Worm (Caenorhabditis elegans) whole organism, late embryonic: ENCODE measurements around the gene cash-1.

Source experiments
- C08G9.2 ChIP-seq: sonication (generic microtip); optimal IDR thresholded peaks from 2 replicates; lab custom pipeline; 2016; ENCODE audit warnings: mild to moderate bottlenecking, missing genetic modification characterization, moderate library complexity, missing compliant biosample characterization
- F13H6.1 ChIP-seq: sonication (generic microtip); optimal IDR thresholded peaks from 2 replicates; lab custom pipeline; 2016; ENCODE audit warnings: missing genetic modification characterization, missing compliant biosample characterization
- K02D7.2 ChIP-seq: sonication (generic microtip); optimal IDR thresholded peaks from 2 replicates; lab custom pipeline; 2017; ENCODE audit warnings: mild to moderate bottlenecking, missing genetic modification characterization, missing compliant biosample characterization
- Y22D7AL.16 ChIP-seq: sonication (generic microtip); optimal IDR thresholded peaks from 2 replicates; lab custom pipeline; 2016; ENCODE audit warnings: missing genetic modification characterization, missing compliant biosample characterization
- ahr-1 ChIP-seq: sonication (generic microtip); optimal IDR thresholded peaks from 2 replicates; lab custom pipeline; 2016; ENCODE audit warnings: missing genetic modification characterization, missing compliant biosample characterization
- ama-1 ChIP-seq: fragments of 150-350 bp; optimal IDR thresholded peaks from 2 replicates; lab custom pipeline; 2014
- ceh-14 ChIP-seq: sonication (generic microtip); optimal IDR thresholded peaks from 2 replicates; lab custom pipeline; 2016; ENCODE audit warnings: missing genotype, missing genetic modification characterization, missing compliant biosample characterization
- ceh-18 ChIP-seq: sonication (generic microtip); optimal IDR thresholded peaks from 2 replicates; lab custom pipeline; 2016; ENCODE audit warnings: missing genetic modification characterization, missing compliant biosample characterization
- ceh-2 ChIP-seq: sonication (generic microtip); optimal IDR thresholded peaks from 2 replicates; lab custom pipeline; 2016; ENCODE audit warnings: missing genotype, missing genetic modification characterization, missing compliant biosample characterization
- ceh-24 ChIP-seq: sonication (generic microtip); optimal IDR thresholded peaks from 2 replicates; lab custom pipeline; 2016; ENCODE audit warnings: mild to moderate bottlenecking, missing genetic modification characterization, missing compliant biosample characterization
- ceh-30 ChIP-seq: fragments of 150-350 bp; optimal IDR thresholded peaks from 2 replicates; lab custom pipeline; 2014; ENCODE audit warnings: missing biosample characterization, missing genetic modification characterization
- ceh-31 ChIP-seq: sonication (generic microtip); optimal IDR thresholded peaks from 2 replicates; lab custom pipeline; 2016; ENCODE audit warnings: missing genetic modification characterization, missing compliant biosample characterization
- ceh-34 ChIP-seq: sonication (generic microtip); optimal IDR thresholded peaks from 2 replicates; lab custom pipeline; 2016; ENCODE audit warnings: mild to moderate bottlenecking, missing genetic modification characterization, missing compliant biosample characterization
- ceh-45 ChIP-seq: fragments of 200-800 bp; sonication (Bioruptor generic); IDR thresholded peaks from 2 replicates; pipeline ENCODE4 v1.3.6; 2022; ENCODE audit warnings: missing genetic modification reagents, missing genetic modification characterization, missing compliant biosample characterization
- ceh-48 ChIP-seq: sonication (generic microtip); optimal IDR thresholded peaks from 2 replicates; lab custom pipeline; 2016; ENCODE audit warnings: missing genetic modification characterization, inconsistent platforms, missing compliant biosample characterization
- ceh-6 ChIP-seq: fragments of 200-800 bp; sonication (Bioruptor generic); optimal IDR thresholded peaks from 2 replicates; lab custom pipeline; 2018; ENCODE audit warnings: mild to moderate bottlenecking, missing genetic modification characterization, missing compliant biosample characterization
- che-1 ChIP-seq: sonication (generic microtip); optimal IDR thresholded peaks from 2 replicates; lab custom pipeline; 2016; ENCODE audit warnings: mild to moderate bottlenecking, missing genetic modification characterization, missing compliant biosample characterization
- dve-1 ChIP-seq: sonication (generic microtip); optimal IDR thresholded peaks from 2 replicates; lab custom pipeline; 2017; ENCODE audit warnings: antibody characterized with exemption, mild to moderate bottlenecking, missing genetic modification characterization, missing compliant biosample characterization
- elt-2 ChIP-seq: sonication (generic microtip); optimal IDR thresholded peaks from 2 replicates; lab custom pipeline; 2016; ENCODE audit warnings: missing genetic modification reagents, missing genetic modification characterization, missing compliant biosample characterization
- elt-4 ChIP-seq: sonication (generic microtip); optimal IDR thresholded peaks from 2 replicates; lab custom pipeline; 2016; ENCODE audit warnings: missing genetic modification characterization, missing compliant biosample characterization
- ets-4 ChIP-seq: sonication (generic microtip); optimal IDR thresholded peaks from 2 replicates; lab custom pipeline; 2016; ENCODE audit warnings: missing genetic modification characterization, missing compliant biosample characterization
- eyg-1 ChIP-seq: sonication (generic microtip); optimal IDR thresholded peaks from 2 replicates; lab custom pipeline; 2016; ENCODE audit warnings: missing genotype, missing genetic modification characterization, missing compliant biosample characterization
- fax-1 ChIP-seq: sonication (generic microtip); optimal IDR thresholded peaks from 2 replicates; lab custom pipeline; 2016; ENCODE audit warnings: missing genotype, missing genetic modification characterization, missing compliant biosample characterization
- fkh-10 ChIP-seq: fragments of 150-350 bp; optimal IDR thresholded peaks from 2 replicates; lab custom pipeline; 2014; ENCODE audit warnings: missing biosample characterization, missing genetic modification reagents, missing genetic modification characterization
- fkh-6 ChIP-seq: sonication (generic microtip); optimal IDR thresholded peaks from 2 replicates; lab custom pipeline; 2016; ENCODE audit warnings: missing genetic modification characterization, missing compliant biosample characterization
- gmeb-2 ChIP-seq: sonication (generic microtip); optimal IDR thresholded peaks from 2 replicates; lab custom pipeline; 2016; ENCODE audit warnings: missing genetic modification characterization, inconsistent platforms, missing compliant biosample characterization
- hlh-13 ChIP-seq: fragments of 200-800 bp; sonication (Bioruptor generic); optimal IDR thresholded peaks from 2 replicates; lab custom pipeline; 2018; ENCODE audit warnings: mild to moderate bottlenecking, missing genetic modification characterization, missing compliant biosample characterization
- hlh-15 ChIP-seq: sonication (generic microtip); optimal IDR thresholded peaks from 2 replicates; lab custom pipeline; 2016; ENCODE audit warnings: missing genetic modification characterization, missing compliant biosample characterization
- hlh-30 ChIP-seq: sonication (generic microtip); optimal IDR thresholded peaks from 2 replicates; lab custom pipeline; 2017; ENCODE audit warnings: antibody characterized with exemption, missing genetic modification characterization, missing compliant biosample characterization; ENCODE audit not compliant: insufficient read depth
- hlh-8 ChIP-seq: sonication (generic microtip); optimal IDR thresholded peaks from 2 replicates; lab custom pipeline; 2016; ENCODE audit warnings: missing genotype, missing genetic modification characterization, missing compliant biosample characterization
- lim-6 ChIP-seq: sonication (generic microtip); optimal IDR thresholded peaks from 2 replicates; lab custom pipeline; 2016; ENCODE audit warnings: missing genetic modification characterization, missing compliant biosample characterization
- lin-11 ChIP-seq: fragments of 200-800 bp; sonication (Bioruptor generic); optimal IDR thresholded peaks from 2 replicates; lab custom pipeline; 2018; ENCODE audit warnings: mild to moderate bottlenecking, missing genetic modification characterization, missing compliant biosample characterization
- mec-3 ChIP-seq: sonication (generic microtip); optimal IDR thresholded peaks from 2 replicates; lab custom pipeline; 2016; ENCODE audit warnings: borderline replicate concordance, missing genetic modification characterization, missing compliant biosample characterization
- nfya-1 ChIP-seq: sonication (generic microtip); optimal IDR thresholded peaks from 2 replicates; lab custom pipeline; 2017; ENCODE audit warnings: missing genetic modification characterization, mild to moderate bottlenecking, missing compliant biosample characterization, antibody characterized with exemption, moderate library complexity
- nhr-232 ChIP-seq: sonication (generic microtip); optimal IDR thresholded peaks from 2 replicates; lab custom pipeline; 2016; ENCODE audit warnings: missing genetic modification characterization, missing compliant biosample characterization
- pat-9 ChIP-seq: fragments of 200-800 bp; sonication (Bioruptor generic); optimal IDR thresholded peaks from 2 replicates; lab custom pipeline; 2018; ENCODE audit warnings: mild to moderate bottlenecking, missing genetic modification characterization, moderate library complexity, missing compliant biosample characterization
- pax-1 ChIP-seq: fragments of 150-350 bp; optimal IDR thresholded peaks from 2 replicates; lab custom pipeline; 2014; ENCODE audit warnings: missing biosample characterization, missing genetic modification characterization
- pha-2 ChIP-seq: sonication (generic microtip); optimal IDR thresholded peaks from 2 replicates; lab custom pipeline; 2017; ENCODE audit warnings: mild to moderate bottlenecking, missing genetic modification characterization, missing compliant biosample characterization
- pha-4 ChIP-seq: fragments of 150-350 bp; optimal IDR thresholded peaks from 2 replicates; lab custom pipeline; 2018; ENCODE audit warnings: missing biosample characterization, missing genetic modification reagents, missing genetic modification characterization
- ref-2 ChIP-seq: sonication (generic microtip); optimal IDR thresholded peaks from 2 replicates; lab custom pipeline; 2016; ENCODE audit warnings: missing genetic modification characterization, missing compliant biosample characterization
- rnt-1 ChIP-seq: sonication (generic microtip); optimal IDR thresholded peaks from 2 replicates; lab custom pipeline; 2016; ENCODE audit warnings: missing genetic modification characterization, missing compliant biosample characterization
- sdc-2 ChIP-seq: sonication (generic microtip); optimal IDR thresholded peaks from 2 replicates; lab custom pipeline; 2016; ENCODE audit warnings: missing genotype, missing genetic modification characterization, missing compliant biosample characterization
- sox-4 ChIP-seq: sonication (generic microtip); optimal IDR thresholded peaks from 2 replicates; lab custom pipeline; 2017; ENCODE audit warnings: mild to moderate bottlenecking, missing genetic modification characterization, inconsistent platforms, missing compliant biosample characterization
- tbx-2 ChIP-seq: sonication (generic microtip); optimal IDR thresholded peaks from 2 replicates; lab custom pipeline; 2016; ENCODE audit warnings: missing genetic modification characterization, missing compliant biosample characterization
- tbx-7 ChIP-seq: sonication (generic microtip); optimal IDR thresholded peaks from 2 replicates; lab custom pipeline; 2016; ENCODE audit warnings: missing genotype, missing genetic modification characterization, missing compliant biosample characterization
- ttx-3 ChIP-seq: sonication (generic microtip); optimal IDR thresholded peaks from 2 replicates; lab custom pipeline; 2016; ENCODE audit warnings: missing genetic modification reagents, missing genetic modification characterization, missing compliant biosample characterization
- unc-42 ChIP-seq: sonication (generic microtip); optimal IDR thresholded peaks from 2 replicates; lab custom pipeline; 2016; ENCODE audit warnings: missing genotype, missing genetic modification characterization, missing compliant biosample characterization
- unc-55 ChIP-seq: sonication (generic microtip); optimal IDR thresholded peaks from 2 replicates; lab custom pipeline; 2017; ENCODE audit warnings: missing biosample characterization, missing genetic modification reagents, missing genetic modification characterization
- unc-86 ChIP-seq: sonication (generic microtip); optimal IDR thresholded peaks from 2 replicates; lab custom pipeline; 2016; ENCODE audit warnings: missing genetic modification characterization, missing compliant biosample characterization
- zip-5 ChIP-seq: sonication (generic microtip); optimal IDR thresholded peaks from 2 replicates; lab custom pipeline; 2016; ENCODE audit warnings: missing genetic modification characterization, missing compliant biosample characterization
- ztf-16 ChIP-seq: sonication (generic microtip); optimal IDR thresholded peaks from 2 replicates; lab custom pipeline; 2017; ENCODE audit warnings: missing genetic modification characterization, missing compliant biosample characterization

The cash-1 gene

DNA sequence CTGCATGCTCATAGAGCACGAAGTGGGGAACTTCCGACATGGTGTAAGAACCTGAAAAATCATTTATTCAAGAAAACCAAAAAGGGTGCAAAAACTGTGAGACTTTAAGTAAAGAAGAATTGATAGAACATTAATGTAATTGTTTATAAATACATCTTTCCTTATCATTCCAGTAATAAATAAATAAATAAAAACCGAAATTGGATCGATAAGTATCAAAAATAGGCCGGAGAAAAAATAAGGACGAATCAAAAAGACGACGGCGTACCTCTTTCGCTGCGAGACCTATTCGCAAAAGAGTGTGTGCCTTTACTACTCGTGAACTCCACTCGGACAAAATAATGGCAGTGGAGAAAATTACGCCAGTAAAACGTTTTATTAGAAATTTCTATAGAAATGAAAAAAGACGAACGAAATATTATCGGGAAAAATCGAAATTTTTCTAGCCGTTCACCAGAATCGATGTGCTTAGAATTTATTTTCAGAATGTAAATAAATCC, 9.1 kb upstream of the cash-1 start, which contains the start of gene nol-56 (continued):
- TF ChIP-seq ahr-1 (tag; lab: Kevin White, UChicago) (no peak), nfya-1 (tag; lab: Kevin White, UChicago) (peak; percentile 58), ceh-34 (tag; lab: Kevin White, UChicago) (no peak)

- peak; percentile 74 for TF ChIP-seq fax-1 (tag; lab: Kevin White, UChicago)
- no peak for TF ChIP-seq lin-11 (tag; lab: Kevin White, UChicago)
- peak; percentile 8 for TF ChIP-seq pha-2 (tag; lab: Kevin White, UChicago)
- peak; percentile 72 for TF ChIP-seq lim-6
- TF ChIP-seq pax-1 (tag; lab: Kevin White, UChicago) = no peak
- TF ChIP-seq hlh-8 (tag; lab: Kevin White, UChicago) = peak; percentile 91
- TF ChIP-seq hlh-15 (tag; lab: Kevin White, UChicago) = peak; percentile 48
- TF ChIP-seq ceh-31 (tag; lab: Kevin White, UChicago) = peak; percentile 96
- peak; percentile 37 for TF ChIP-seq ztf-16
- no peak for TF ChIP-seq pha-4 (tag; lab: Kevin White, UChicago)
- TF ChIP-seq hlh-13 = no peak
- TF ChIP-seq ceh-14 (tag; lab: Kevin White, UChicago) = peak; percentile 73
- TF ChIP-seq ceh-48 (tag; lab: Kevin White, UChicago) = no peak
- no peak for TF ChIP-seq pat-9
- TF ChIP-seq tbx-7 (tag; lab: Kevin White, UChicago) = peak; percentile 93
- no peak for TF ChIP-seq ama-1 (lab: Kevin White, UChicago)
- peak; percentile 50 for TF ChIP-seq nfya-1 (tag; lab: Kevin White, UChicago)
- TF ChIP-seq dve-1 (tag; lab: Kevin White, UChicago) = no peak
- peak; percentile 90 for TF ChIP-seq ets-4 (tag; lab: Kevin White, UChicago)
- TF ChIP-seq elt-2 = peak; percentile 71
- TF ChIP-seq unc-86 (tag; lab: Kevin White, UChicago) = peak; percentile 68
- no peak for TF ChIP-seq K02D7.2 (tag; lab: Kevin White, UChicago)
- TF ChIP-seq ceh-18 (tag; lab: Kevin White, UChicago) = peak; percentile 32
- no peak for TF ChIP-seq fkh-10
- peak; percentile 36 for TF ChIP-seq sdc-2 (tag; lab: Kevin White, UChicago)
- peak; percentile 88 for TF ChIP-seq ref-2 (tag; lab: Kevin White, UChicago)
- TF ChIP-seq gmeb-2 (tag; lab: Kevin White, UChicago) = no peak
- peak; percentile 44 for TF ChIP-seq ttx-3 (tag; lab: Kevin White, UChicago)
- TF ChIP-seq ceh-30 (tag; lab: Kevin White, UChicago) = no peak
- TF ChIP-seq che-1 (tag; lab: Kevin White, UChicago) = no peak
- no peak for TF ChIP-seq ceh-24
- peak; percentile 49 for TF ChIP-seq F13H6.1
- TF ChIP-seq rnt-1 (tag; lab: Kevin White, UChicago) = peak; percentile 79
- TF ChIP-seq zip-5 (tag; lab: Kevin White, UChicago) = peak; percentile 90
- no peak for TF ChIP-seq elt-4
- no peak for TF ChIP-seq ceh-45 (GFP tag; lab: Robert Waterston, UW)
- TF ChIP-seq ahr-1 (tag; lab: Kevin White, UChicago) = peak; percentile 52
- TF ChIP-seq C08G9.2 (tag; lab: Kevin White, UChicago) = peak; percentile 98
- TF ChIP-seq unc-42 (tag; lab: Kevin White, UChicago) = peak; percentile 11
- TF ChIP-seq unc-55 = no peak
- no peak for TF ChIP-seq sox-4 (tag; lab: Kevin White, UChicago)
- peak; percentile 52 for TF ChIP-seq ceh-34 (tag; lab: Kevin White, UChicago)
- peak; percentile 19 for TF ChIP-seq eyg-1
- TF ChIP-seq mec-3 (tag; lab: Kevin White, UChicago) = peak; percentile 81
- TF ChIP-seq hlh-30 (tag; lab: Kevin White, UChicago) = no peak
- no peak for TF ChIP-seq Y22D7AL.16
- TF ChIP-seq ceh-6 (GFP tag; lab: Kevin White, UChicago) = no peak
- TF ChIP-seq nhr-232 (tag; lab: Kevin White, UChicago) = no peak
- TF ChIP-seq fkh-6 = peak; percentile 79
- TF ChIP-seq tbx-2 = peak; percentile 95
- TF ChIP-seq ceh-2 (tag; lab: Kevin White, UChicago) = peak; percentile 96
- TF ChIP-seq, all 69 proteins: peak for 29
Measured at ce11 chrV:10355773-10356335, 6.2 kb upstream of the cash-1 start, which contains the start of gene sluh-7. Gene sluh-7 (minus strand): TSS chrV:10355823.
